Worm (Caenorhabditis elegans): ENCODE data around the gene col-79.

Gene col-79

DNA sequence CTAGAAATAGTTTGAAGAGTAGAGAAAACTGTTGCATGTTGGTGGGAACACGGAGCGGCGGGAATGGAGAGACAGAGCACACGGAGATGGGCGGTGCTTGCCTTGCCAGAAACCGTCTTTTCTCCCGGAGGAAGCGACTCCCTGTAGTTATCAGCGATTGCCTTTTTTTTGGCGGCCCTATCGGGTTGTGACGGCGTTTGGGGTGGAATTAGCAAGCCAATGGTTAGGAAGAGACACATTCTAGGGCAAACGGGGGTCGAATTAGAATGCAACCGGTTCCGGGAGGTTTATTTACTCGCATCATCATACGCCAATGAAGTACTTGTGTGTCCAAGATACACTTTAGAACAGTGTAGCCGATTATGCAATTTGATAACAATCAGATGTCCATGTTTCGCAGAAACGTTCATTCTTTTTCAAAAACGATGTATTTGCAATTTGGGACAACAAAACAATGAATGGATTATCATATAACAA, 45.7 kb upstream of the col-79 start, which contains the start of gene lact-3 (continued):
- TF ChIP-seq mxl-3 (GFP tag; optimal IDR thresholded peaks at IDR 0.05) = peak; percentile 25
- peak; percentile 15; the same call in 1 of the 2 replicates for TF ChIP-seq snpc-1.2 (GFP tag; IDR thresholded peaks at IDR 0.05)
- peak; percentile 65 for TF ChIP-seq nhr-28 (tag; optimal IDR thresholded peaks at IDR 0.05)
- peak; percentile 41 for TF ChIP-seq nhr-111 (GFP tag; optimal IDR thresholded peaks at IDR 0.05)
- peak; percentile 49; the same call in 1 of the 2 replicates for TF ChIP-seq nhr-42 (GFP tag; IDR thresholded peaks at IDR 0.05)
- TF ChIP-seq Y5F2A.4 (GFP tag; optimal IDR thresholded peaks at IDR 0.05) = peak; percentile 20
- TF ChIP-seq T26A8.4 (GFP tag; IDR thresholded peaks at IDR 0.05) = peak; percentile 16; the same call in 1 of the 2 replicates
- TF ChIP-seq daf-16 (GFP tag; optimal IDR thresholded peaks at IDR 0.05) = no peak
- peak; percentile 36 for TF ChIP-seq daf-16 (tag; optimal IDR thresholded peaks at IDR 0.05)
- TF ChIP-seq hlh-11 (tag; optimal IDR thresholded peaks at IDR 0.05) = peak; percentile 21
- TF ChIP-seq nhr-41 (GFP tag; IDR thresholded peaks at IDR 0.05) = no peak
- TF ChIP-seq egl-43 (GFP tag; IDR thresholded peaks at IDR 0.05) = peak; percentile 41; the same call in 1 of the 2 replicates
- no peak for TF ChIP-seq aha-1 (tag)
- TF ChIP-seq set-16 (GFP tag; IDR thresholded peaks at IDR 0.05) = peak; percentile 17; the same call in 1 of the 2 replicates
- no peak for TF ChIP-seq unc-130 (GFP tag; optimal IDR thresholded peaks at IDR 0.05)
- 0 out of 2 replicates have a peak, but pooled peaks have one; percentile 40 for TF ChIP-seq F26F4.8 (GFP tag; conservative IDR thresholded peaks at IDR 0.05)
- peak; percentile 50; the same call in 1 of the 2 replicates for TF ChIP-seq lim-7 (GFP tag; IDR thresholded peaks at IDR 0.05)
- no peak for TF ChIP-seq zfp-2 (tag; optimal IDR thresholded peaks at IDR 0.05)
- peak; percentile 14 for TF ChIP-seq pqm-1 (tag; optimal IDR thresholded peaks at IDR 0.05)

DNA sequence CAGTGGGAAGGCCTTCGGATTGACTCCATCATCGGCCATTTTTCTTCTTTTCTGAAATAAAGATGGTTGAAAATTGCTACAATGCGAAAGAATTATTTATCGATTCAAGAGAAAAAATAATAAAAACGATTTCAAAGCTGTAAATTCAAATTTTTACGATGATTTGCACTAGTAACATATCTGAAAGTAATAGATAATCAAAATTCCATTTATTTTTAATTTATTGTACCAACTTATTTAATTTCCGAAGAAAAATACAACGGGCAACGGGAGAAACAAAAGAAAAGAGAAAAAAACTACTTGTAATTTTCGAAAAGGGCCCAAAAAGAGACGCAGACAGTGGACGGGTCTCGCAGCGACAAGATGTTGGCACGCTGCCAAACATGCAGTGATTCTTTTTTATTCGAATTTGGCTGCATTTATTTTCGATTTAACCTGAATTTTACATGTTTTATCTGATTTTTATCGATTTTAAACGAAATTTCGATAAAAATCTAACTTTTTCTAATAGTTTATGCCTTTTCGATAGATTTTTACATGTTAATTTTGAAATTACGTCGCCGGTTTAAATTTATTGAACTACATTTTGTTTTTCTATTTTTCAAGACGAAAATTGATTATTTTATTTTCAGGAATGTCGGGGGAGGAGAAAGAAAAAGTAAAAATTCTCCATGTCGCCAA, 44.7 kb upstream of the col-79 start, which contains the start of the genes snu-13 and rsp-7:
Gene snu-13, minus strand, starts transcription at position 51 of the 681 bp plus-strand sequence.
Gene rsp-7, plus strand, starts transcription at position 631 of the 681 bp plus-strand sequence.
- TF ChIP-seq nhr-102 (tag; optimal IDR thresholded peaks at IDR 0.05) (no peak), lin-13 (GFP tag; optimal IDR thresholded peaks at IDR 0.05) (peak; percentile 71), nhr-6 (tag; optimal IDR thresholded peaks at IDR 0.05) (no peak), nhr-111 (GFP tag; optimal IDR thresholded peaks at IDR 0.05) (no peak), nhr-25 (tag; optimal IDR thresholded peaks at IDR 0.05; ENCODE audit: borderline replicate concordance, insufficient read depth) (peak; percentile 60), tra-1 (GFP tag; IDR thresholded peaks at IDR 0.05) (no peak), rbr-2 (tag; optimal IDR thresholded peaks at IDR 0.05) (peak; percentile 25), pqm-1 (tag; optimal IDR thresholded peaks at IDR 0.05) (no peak), ceh-28 (tag; optimal IDR thresholded peaks at IDR 0.05) (no peak), spr-3 (GFP tag; optimal IDR thresholded peaks at IDR 0.05) (no peak), nhr-48 (tag; optimal IDR thresholded peaks at IDR 0.05) (no peak), zip-2 (tag; optimal IDR thresholded peaks at IDR 0.05) (no peak), pha-4 (GFP tag; IDR thresholded peaks at IDR 0.05) (0 out of 2 replicates have a peak, but pooled peaks have one; percentile 19), pha-4 (tag; optimal IDR thresholded peaks at IDR 0.05) (peak; percentile 71), mep-1 (tag; optimal IDR thresholded peaks at IDR 0.05) (peak; percentile 76), snpc-4 (tag; optimal IDR thresholded peaks at IDR 0.05) (no peak), lin-15B (tag; optimal IDR thresholded peaks at IDR 0.05) (no peak), nhr-77 (tag; optimal IDR thresholded peaks at IDR 0.05) (peak; percentile 69), zfp-2 (tag; optimal IDR thresholded peaks at IDR 0.05) (peak; percentile 68), hif-1 (tag; optimal IDR thresholded peaks at IDR 0.05) (peak in 1 of 2 experiments; percentile 44), daf-8 (GFP tag; IDR thresholded peaks at IDR 0.05) (no peak), ceh-32 (tag; optimal IDR thresholded peaks at IDR 0.05; ENCODE audit: poor library complexity) (no peak), hmg-1.1 (GFP tag; IDR thresholded peaks at IDR 0.05) (0 out of 2 replicates have a peak, but pooled peaks have one; percentile 37), Y105C5A.15 (GFP tag; IDR thresholded peaks at IDR 0.05) (no peak), skn-1 (tag; optimal IDR thresholded peaks at IDR 0.05) (no peak), php-3 (GFP tag; IDR thresholded peaks at IDR 0.05) (no peak), F44E2.7 (GFP tag; IDR thresholded peaks at IDR 0.05) (no peak), ztf-11 (tag; optimal IDR thresholded peaks at IDR 0.05) (no peak), Y48G9A.11 (GFP tag; IDR thresholded peaks at IDR 0.05) (no peak), nhr-11 (tag; optimal IDR thresholded peaks at IDR 0.05) (peak; percentile 58), daf-19 (GFP tag; conservative IDR thresholded peaks at IDR 0.05) (no peak), hlh-11 (tag; optimal IDR thresholded peaks at IDR 0.05) (peak; percentile 65), madf-5 (GFP tag; IDR thresholded peaks at IDR 0.05) (no peak), nhr-237 (tag; optimal IDR thresholded peaks at IDR 0.05) (no peak)
